Worm (Caenorhabditis elegans) whole organism, L3 larva: ENCODE data around the gene srx-43.

Experiments
- R02D3.7 ChIP-seq: fragments of 150-350 bp; optimal IDR thresholded peaks from 2 replicates; lab custom pipeline; 2014; ENCODE audit warnings: missing biosample characterization, missing genetic modification characterization
- ama-1 ChIP-seq: fragments of 150-350 bp; optimal IDR thresholded peaks from 2 replicates; lab custom pipeline; 2018
- jun-1 ChIP-seq: fragments of 150-350 bp; optimal IDR thresholded peaks from 2 replicates; lab custom pipeline; 2014; ENCODE audit warnings: missing biosample characterization, missing genetic modification reagents, missing genetic modification characterization

DNA sequence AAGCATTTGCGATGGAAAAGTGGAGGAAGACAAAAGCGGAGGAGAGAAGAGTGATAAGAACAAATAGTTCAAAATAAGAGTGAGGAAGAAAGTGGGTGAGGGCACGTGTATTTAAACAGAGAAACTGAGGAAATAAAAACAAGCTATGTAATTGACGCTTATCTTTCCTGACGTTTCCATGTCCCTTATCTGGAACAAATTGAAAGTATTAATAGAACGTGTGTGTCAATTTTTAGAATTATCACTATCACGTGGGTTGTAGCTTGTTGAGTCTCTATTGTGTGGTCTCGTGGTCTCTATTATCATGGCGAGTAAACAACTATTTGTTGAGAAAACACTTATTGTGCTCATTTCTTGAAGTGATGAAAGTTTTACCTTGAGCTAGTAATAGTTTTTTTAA is 28.1 kb downstream of the srx-43 start, which contains the start of gene T10C6.15:
- no peak for TF ChIP-seq ama-1 (lab: Kevin White, UChicago)
- no peak for TF ChIP-seq R02D3.7 (tag; lab: Kevin White, UChicago)
- TF ChIP-seq jun-1 (tag; lab: Kevin White, UChicago): peak; percentile 82
